Fruit fly (Drosophila melanogaster): ENCODE measurements around the gene CG42821.

The CG42821 gene

DNA sequence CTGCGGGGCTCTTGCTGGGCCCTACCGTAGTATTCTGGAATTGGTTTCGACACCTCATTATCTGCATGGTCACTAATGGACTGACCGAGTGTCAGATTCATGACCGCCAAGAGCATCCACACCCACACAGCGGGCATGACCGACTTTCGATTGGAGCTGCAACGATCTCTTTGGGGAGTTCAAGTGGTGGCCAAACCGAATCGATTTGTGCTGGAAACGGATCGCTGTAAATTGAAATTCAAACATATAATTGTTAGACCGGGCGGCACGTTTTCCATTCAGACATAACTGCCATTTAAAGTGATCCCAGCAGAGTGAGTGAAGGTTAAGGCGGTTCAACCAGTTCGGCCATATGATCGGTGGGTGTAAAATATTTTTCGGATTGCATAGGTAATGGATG, 6.5 kb upstream of the CG42821 start, which contains the start of the genes CG42824 and CG42798:
TSS of gene CG42824 (minus strand) at position 101 of the 400 bp plus-strand sequence.
TSS of gene CG42798 (plus strand) at position 268 of the 400 bp plus-strand sequence.
- TF ChIP-seq Mio (GFP tag; optimal IDR thresholded peaks at IDR 0.05) (no peak), HLH106 (tag; optimal IDR thresholded peaks at IDR 0.05) (no peak), N (GFP tag; optimal IDR thresholded peaks at IDR 0.05) (no peak), Myc (optimal IDR thresholded peaks at IDR 0.05) (no peak), CrebA (GFP tag; optimal IDR thresholded peaks at IDR 0.05; ENCODE audit: borderline replicate concordance) (no peak)

DNA sequence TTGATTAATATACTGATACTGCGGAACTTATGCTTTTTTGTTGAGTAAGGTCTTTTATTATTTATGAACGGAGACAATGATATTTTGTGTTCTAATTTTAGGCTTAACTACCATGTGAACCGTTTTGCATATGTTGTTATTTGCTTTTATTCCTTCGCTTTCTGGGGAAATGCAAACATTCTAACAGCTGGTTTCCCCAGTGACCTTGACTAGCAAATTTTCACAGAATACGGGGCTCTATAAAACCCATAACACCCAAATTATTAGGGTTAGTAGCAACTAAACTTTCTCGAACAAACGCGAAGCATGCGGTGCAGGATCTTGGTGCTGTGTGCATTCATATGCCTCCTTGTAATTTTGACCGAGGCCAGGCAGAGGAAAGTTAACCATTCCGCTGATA, 5.3 kb upstream of the CG42821 start, which contains the start of gene CG17283:
TSS of gene CG17283 (plus strand) at position 301 of the 400 bp plus-strand sequence.
- no peak for TF ChIP-seq dl (GFP tag; optimal IDR thresholded peaks at IDR 0.05; ENCODE audit: insufficient read depth in 1 of 2, partially characterized antibody in 2 of 2)
- TF ChIP-seq OdsH (GFP tag; optimal IDR thresholded peaks at IDR 0.05), result no peak
- no peak for TF ChIP-seq fru (GFP tag; optimal IDR thresholded peaks at IDR 0.05)
- no peak for TF ChIP-seq br (GFP tag; optimal IDR thresholded peaks at IDR 0.05)
- no peak for TF ChIP-seq Vsx2 (GFP tag; optimal IDR thresholded peaks at IDR 0.05; ENCODE audit: partially characterized antibody)
- TF ChIP-seq ey (GFP tag; optimal IDR thresholded peaks at IDR 0.05), result no peak
- TF ChIP-seq brk (GFP tag; optimal IDR thresholded peaks at IDR 0.05), result no peak
- no peak for TF ChIP-seq Abd-B (GFP tag; optimal IDR thresholded peaks at IDR 0.05)
- TF ChIP-seq tai (GFP tag; optimal IDR thresholded peaks at IDR 0.05), result no peak
- no peak for TF ChIP-seq psq (GFP tag; optimal IDR thresholded peaks at IDR 0.05)
- no peak for TF ChIP-seq pan (optimal IDR thresholded peaks at IDR 0.05)
- TF ChIP-seq woc (GFP tag; optimal IDR thresholded peaks at IDR 0.05), result no peak

DNA sequence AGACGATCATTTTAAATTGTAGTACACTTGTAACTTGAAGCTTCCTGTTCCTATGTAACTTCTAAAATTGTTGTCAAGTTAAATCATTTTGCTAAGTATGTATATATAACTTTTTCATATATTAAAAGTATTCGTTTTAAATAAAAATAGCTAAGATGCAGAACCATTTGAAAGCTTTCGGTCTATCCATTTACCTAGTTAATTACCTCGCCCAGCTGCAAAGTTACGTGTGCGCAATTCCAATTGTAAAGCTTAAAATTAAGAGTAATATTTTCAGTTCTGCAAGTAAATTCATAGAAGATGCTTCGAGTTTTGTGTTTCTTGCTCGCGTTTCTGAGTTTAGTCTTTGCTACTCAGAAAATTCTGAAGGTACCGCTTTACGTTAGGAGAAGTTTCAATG, 3.6 kb upstream of the CG42821 start, which contains the start of gene CG5860:
TSS of gene CG5860 (plus strand) at position 301 of the 400 bp plus-strand sequence.
- TF ChIP-seq ey (GFP tag; optimal IDR thresholded peaks at IDR 0.05), result no peak
- TF ChIP-seq CG32264 (GFP tag; optimal IDR thresholded peaks at IDR 0.05), result no peak
- no peak for TF ChIP-seq psq (GFP tag; optimal IDR thresholded peaks at IDR 0.05)
- no peak for TF ChIP-seq Hnf4 (GFP tag; optimal IDR thresholded peaks at IDR 0.05)
- no peak for TF ChIP-seq Jra (GFP tag; optimal IDR thresholded peaks at IDR 0.05)
- TF ChIP-seq N (GFP tag; optimal IDR thresholded peaks at IDR 0.05), result no peak
- TF ChIP-seq rgr (GFP tag; optimal IDR thresholded peaks at IDR 0.05), result no peak
- TF ChIP-seq foxo (GFP tag; optimal IDR thresholded peaks at IDR 0.05), result no peak
- TF ChIP-seq sage (GFP tag; optimal IDR thresholded peaks at IDR 0.05), result no peak
- no peak for TF ChIP-seq woc (GFP tag; optimal IDR thresholded peaks at IDR 0.05)
- TF ChIP-seq HLH106 (tag; optimal IDR thresholded peaks at IDR 0.05), result no peak
- TF ChIP-seq pan (optimal IDR thresholded peaks at IDR 0.05), result no peak
- no peak for TF ChIP-seq br (GFP tag; optimal IDR thresholded peaks at IDR 0.05)
- TF ChIP-seq lola (GFP tag; optimal IDR thresholded peaks at IDR 0.05), result no peak
- TF ChIP-seq Dfd (GFP tag; optimal IDR thresholded peaks at IDR 0.05), result no peak
- no peak for TF ChIP-seq Rel (GFP tag; optimal IDR thresholded peaks at IDR 0.05)
- TF ChIP-seq Rel (tag; optimal IDR thresholded peaks at IDR 0.05), result no peak
- no peak for TF ChIP-seq Dif (GFP tag; optimal IDR thresholded peaks at IDR 0.05; ENCODE audit: partially characterized antibody)
- no peak for TF ChIP-seq GATAd (GFP tag; optimal IDR thresholded peaks at IDR 0.05)
- TF ChIP-seq Hr83 (GFP tag; optimal IDR thresholded peaks at IDR 0.05; ENCODE audit: poor library complexity, severe bottlenecking), result no peak

DNA sequence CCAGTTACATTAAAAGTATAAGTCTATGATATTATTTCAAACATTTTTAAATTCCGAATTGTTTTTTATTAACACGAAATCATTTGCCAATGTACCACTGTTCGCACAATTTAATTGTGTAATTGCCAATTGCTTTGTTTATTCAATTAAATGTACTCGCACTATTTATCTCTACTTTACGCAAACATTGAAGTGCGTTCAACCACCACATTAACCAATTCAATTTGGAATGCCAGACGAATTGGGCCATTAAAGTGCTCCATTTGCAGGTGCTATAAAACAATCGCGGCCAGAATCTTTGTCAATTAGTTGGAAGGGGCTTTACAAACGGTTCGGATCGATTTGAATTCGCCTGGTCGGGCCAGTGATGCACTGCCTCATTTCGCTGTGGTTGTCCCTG, 2.1 kb upstream of the CG42821 start, which contains the start of gene CG5863:
TSS of gene CG5863 (plus strand) at position 301 of the 400 bp plus-strand sequence.
- TF ChIP-seq usp (GFP tag; optimal IDR thresholded peaks at IDR 0.05) (no peak), brk (GFP tag; optimal IDR thresholded peaks at IDR 0.05) (no peak), Hr78 (GFP tag; optimal IDR thresholded peaks at IDR 0.05) (no peak), dsf (GFP tag; optimal IDR thresholded peaks at IDR 0.05; ENCODE audit: borderline replicate concordance) (no peak)

DNA sequence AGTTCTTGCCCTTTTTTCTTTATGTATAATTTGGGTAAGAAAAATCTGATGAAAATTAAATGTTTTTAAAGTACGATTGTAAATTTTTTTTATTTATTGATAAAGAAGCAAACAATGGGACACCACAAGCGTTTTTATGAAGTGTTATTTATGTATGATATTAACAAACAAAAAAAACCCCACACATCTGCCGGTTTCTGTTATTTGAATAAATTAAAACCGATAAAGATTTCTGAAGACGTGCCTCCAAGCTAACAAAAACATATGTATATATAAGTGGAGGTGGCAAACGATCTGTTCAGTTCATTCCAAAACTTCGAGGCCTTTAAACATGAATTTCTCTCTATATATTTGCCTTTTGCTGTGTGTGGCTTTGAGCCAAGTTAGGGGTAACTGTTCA, 724 bp downstream of the CG42821 start, which contains the start of gene CG42822:
TSS of gene CG42822 (plus strand) at position 301 of the 400 bp plus-strand sequence.
- TF ChIP-seq Vsx2 (GFP tag; optimal IDR thresholded peaks at IDR 0.05; ENCODE audit: partially characterized antibody), result no peak
